Worm (Caenorhabditis elegans): Measurements from ENCODE around the gene pgp-7.

Gene pgp-7

DNA sequence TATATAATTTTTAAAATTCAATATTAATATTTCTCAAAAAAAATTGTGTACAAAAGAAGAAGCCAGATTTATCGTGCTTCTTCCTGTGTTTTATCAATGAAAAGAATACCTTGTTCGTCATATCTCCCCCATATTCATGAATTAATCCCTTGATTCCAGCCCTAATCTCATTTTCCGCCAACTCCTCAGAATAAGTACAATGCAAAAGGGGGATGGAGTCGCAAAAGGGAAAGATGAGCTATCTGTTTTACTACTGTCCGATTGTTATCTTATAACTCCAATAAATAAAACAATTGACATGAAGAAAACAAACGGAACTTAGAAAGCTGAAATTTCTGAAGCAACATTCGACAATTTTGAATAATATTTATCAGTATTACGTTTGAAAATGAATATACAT lies 32.4 kb downstream of the pgp-7 start:
- TF ChIP-seq sox-4 (tag; optimal IDR thresholded peaks at IDR 0.05) = no peak
- no peak for TF ChIP-seq tbx-2 (tag; optimal IDR thresholded peaks at IDR 0.05)

DNA sequence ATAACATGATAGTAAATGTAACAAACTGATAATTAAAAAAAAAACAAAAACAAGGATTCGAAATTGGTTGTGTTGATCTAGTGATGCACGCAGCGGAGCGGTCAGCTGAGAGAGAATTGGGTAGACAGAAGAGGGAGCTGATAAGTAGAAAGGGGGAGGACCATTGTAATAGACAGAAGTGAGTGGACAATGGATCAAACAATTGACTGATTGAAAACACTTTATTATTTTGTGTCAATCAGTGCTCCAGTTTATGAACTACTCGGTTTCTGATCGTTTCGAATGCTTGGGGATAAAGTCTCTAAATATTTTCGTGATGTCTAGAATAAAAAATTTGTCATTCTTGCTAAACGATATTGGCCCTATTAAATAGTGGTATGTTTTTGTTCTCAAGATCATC lies 35.5 kb downstream of the pgp-7 start:
- TF ChIP-seq unc-55 (GFP tag; optimal IDR thresholded peaks at IDR 0.05) (peak; percentile 61), lin-11 (tag; optimal IDR thresholded peaks at IDR 0.05) (no peak)

DNA sequence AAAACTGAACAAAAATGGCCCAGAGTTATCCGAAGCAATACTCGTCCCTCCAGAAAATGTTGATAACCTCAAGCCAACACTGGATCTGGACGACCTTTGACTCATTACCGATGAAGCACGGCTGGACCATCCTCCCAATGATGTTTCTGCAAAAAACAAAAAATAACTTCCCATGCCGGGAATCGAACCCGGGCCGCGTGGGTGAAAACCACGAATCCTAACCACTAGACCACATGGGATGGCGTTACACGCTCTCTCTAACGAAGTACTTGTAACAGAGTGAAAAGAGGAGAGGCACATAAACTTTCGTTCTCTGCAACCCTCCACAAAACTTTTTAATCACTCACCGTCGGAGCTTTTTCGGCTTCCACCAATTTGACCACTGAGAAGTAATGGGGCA lies 48.9 kb downstream of the pgp-7 start:
- peak; percentile 43 for TF ChIP-seq syd-9 (tag; optimal IDR thresholded peaks at IDR 0.05)
- peak; percentile 29 for TF ChIP-seq ceh-48 (tag; optimal IDR thresholded peaks at IDR 0.05)
- TF ChIP-seq ceh-24 (tag; optimal IDR thresholded peaks at IDR 0.05) = no peak
- no peak for TF ChIP-seq eyg-1 (tag; optimal IDR thresholded peaks at IDR 0.05)
- peak; percentile 58 for TF ChIP-seq gmeb-2 (tag; optimal IDR thresholded peaks at IDR 0.05)
- peak; percentile 3 for TF ChIP-seq ceh-2 (tag; optimal IDR thresholded peaks at IDR 0.05)
- no peak for TF ChIP-seq dmd-4 (tag; optimal IDR thresholded peaks at IDR 0.05; ENCODE audit: borderline replicate concordance)
- TF ChIP-seq ahr-1 (tag; optimal IDR thresholded peaks at IDR 0.05) = peak; percentile 71
- TF ChIP-seq pax-1 (tag; optimal IDR thresholded peaks at IDR 0.05) = no peak
- no peak for TF ChIP-seq fkh-6 (tag; optimal IDR thresholded peaks at IDR 0.05)
- peak; percentile 52 for TF ChIP-seq nhr-232 (tag; optimal IDR thresholded peaks at IDR 0.05)
- no peak for TF ChIP-seq nfya-1 (tag; optimal IDR thresholded peaks at IDR 0.05)
- peak; percentile 43 for TF ChIP-seq sox-4 (tag; optimal IDR thresholded peaks at IDR 0.05)
- peak; percentile 2 for TF ChIP-seq unc-86 (tag; optimal IDR thresholded peaks at IDR 0.05)
- peak; percentile 17 for TF ChIP-seq ceh-18 (tag; optimal IDR thresholded peaks at IDR 0.05)
- TF ChIP-seq elt-4 (tag; optimal IDR thresholded peaks at IDR 0.05) = no peak
- no peak for TF ChIP-seq hlh-30 (tag; optimal IDR thresholded peaks at IDR 0.05; ENCODE audit: insufficient read depth)
- TF ChIP-seq ceh-31 (tag; optimal IDR thresholded peaks at IDR 0.05) = peak; percentile 48
- no peak for TF ChIP-seq unc-55 (GFP tag; optimal IDR thresholded peaks at IDR 0.05)
- no peak for TF ChIP-seq ceh-45 (GFP tag; IDR thresholded peaks at IDR 0.05)
- peak; percentile 72 for TF ChIP-seq ceh-6 (GFP tag; optimal IDR thresholded peaks at IDR 0.05)
- TF ChIP-seq Y22D7AL.16 (tag; optimal IDR thresholded peaks at IDR 0.05) = peak; percentile 62
- no peak for TF ChIP-seq pha-2 (tag; optimal IDR thresholded peaks at IDR 0.05)
- TF ChIP-seq ztf-16 (tag; optimal IDR thresholded peaks at IDR 0.05) = peak; percentile 30
- TF ChIP-seq ceh-14 (tag; optimal IDR thresholded peaks at IDR 0.05) = peak; percentile 14
- peak; percentile 20 for TF ChIP-seq ceh-34 (tag; optimal IDR thresholded peaks at IDR 0.05)
- no peak for TF ChIP-seq hlh-8 (tag; optimal IDR thresholded peaks at IDR 0.05)
- peak; percentile 71 for TF ChIP-seq sdc-2 (tag; optimal IDR thresholded peaks at IDR 0.05)
- TF ChIP-seq hlh-6 (tag; optimal IDR thresholded peaks at IDR 0.05) = peak; percentile 56
- TF ChIP-seq hlh-15 (tag; optimal IDR thresholded peaks at IDR 0.05) = no peak
- TF ChIP-seq mec-3 (tag; optimal IDR thresholded peaks at IDR 0.05; ENCODE audit: borderline replicate concordance) = peak; percentile 41
- no peak for TF ChIP-seq fax-1 (tag; optimal IDR thresholded peaks at IDR 0.05)
- peak; percentile 50 for TF ChIP-seq rnt-1 (tag; optimal IDR thresholded peaks at IDR 0.05)
- no peak for TF ChIP-seq T23F11.4 (GFP tag; optimal IDR thresholded peaks at IDR 0.05)
- TF ChIP-seq tbx-7 (tag; optimal IDR thresholded peaks at IDR 0.05) = peak; percentile 5
- no peak for TF ChIP-seq npax-4 (tag; optimal IDR thresholded peaks at IDR 0.05)
- TF ChIP-seq ceh-22 (tag; optimal IDR thresholded peaks at IDR 0.05) = no peak
- no peak for TF ChIP-seq pag-3 (tag; optimal IDR thresholded peaks at IDR 0.05; ENCODE audit: borderline replicate concordance)
- TF ChIP-seq K09A11.1 (tag; optimal IDR thresholded peaks at IDR 0.05; ENCODE audit: insufficient read depth) = no peak
- TF ChIP-seq C08G9.2 (tag; optimal IDR thresholded peaks at IDR 0.05) = peak; percentile 56
- no peak for TF ChIP-seq pqm-1 (tag; optimal IDR thresholded peaks at IDR 0.05)
- peak; percentile 43 for TF ChIP-seq pat-9 (tag; optimal IDR thresholded peaks at IDR 0.05)
- TF ChIP-seq elt-2 (tag; optimal IDR thresholded peaks at IDR 0.05) = peak; percentile 38
- peak; percentile 34 for TF ChIP-seq ref-2 (tag; optimal IDR thresholded peaks at IDR 0.05)
- no peak for TF ChIP-seq ttx-3 (tag; optimal IDR thresholded peaks at IDR 0.05)
- peak; percentile 48 for TF ChIP-seq madf-2 (tag; optimal IDR thresholded peaks at IDR 0.05)
- TF ChIP-seq nhr-11 (tag; optimal IDR thresholded peaks at IDR 0.05) = no peak
- TF ChIP-seq sox-2 (GFP tag; IDR thresholded peaks at IDR 0.05) = no peak

All from whole organism, late embryonic.